Fruit fly (Drosophila melanogaster) S2 (cell line): ENCODE measurements around the gene Calr.

ENCODE experiments used
- CG8478 ChIP-seq: fragments of >200 bp; optimal IDR thresholded peaks from 2 replicates; lab custom pipeline; 2018
- CTCF ChIP-seq, 2 experiments: fragments of >200 bp; optimal IDR thresholded peaks; 2 replicates each; lab custom pipeline; 2018

DNA sequence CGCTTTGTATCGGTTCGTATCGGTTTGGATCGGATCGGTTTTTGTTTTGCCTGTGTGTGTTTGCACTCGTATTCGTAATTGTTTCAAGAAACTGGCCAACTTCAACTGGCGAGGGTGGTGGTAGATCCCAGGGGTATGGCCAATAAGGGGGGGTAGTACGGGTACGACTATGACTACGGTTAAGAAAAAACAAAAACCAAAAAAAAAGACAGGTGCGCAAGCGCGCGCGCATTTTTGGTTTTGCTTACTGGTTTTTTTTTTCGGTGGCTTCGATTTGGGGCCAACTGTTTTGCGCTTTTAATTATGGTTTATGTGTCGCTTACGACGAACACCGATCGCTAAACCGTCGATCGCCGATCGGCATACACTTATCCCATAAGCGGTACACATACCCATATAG is 35.8 kb downstream of the Calr start:
- TF ChIP-seq CG8478 = no peak
- TF ChIP-seq CTCF (optimal IDR thresholded peaks at IDR 0.05; lab: Kevin White, UChicago) = no peak
